Worm (Caenorhabditis elegans) whole organism, late embryonic: ENCODE data around the gene Y71H2AR.2.

ENCODE experiments used
- C08G9.2 ChIP-seq: sonication (generic microtip); optimal IDR thresholded peaks from 2 replicates; lab custom pipeline; 2016; ENCODE audit warnings: mild to moderate bottlenecking, missing genetic modification characterization, moderate library complexity, missing compliant biosample characterization
- C38D4.7 ChIP-seq: fragments of 200-800 bp; sonication (Bioruptor generic); optimal IDR thresholded peaks from 2 replicates; lab custom pipeline; 2018; ENCODE audit warnings: mild to moderate bottlenecking, missing genetic modification characterization, moderate library complexity, missing compliant biosample characterization
- F13H6.1 ChIP-seq: sonication (generic microtip); optimal IDR thresholded peaks from 2 replicates; lab custom pipeline; 2016; ENCODE audit warnings: missing genetic modification characterization, missing compliant biosample characterization
- K02D7.2 ChIP-seq: sonication (generic microtip); optimal IDR thresholded peaks from 2 replicates; lab custom pipeline; 2017; ENCODE audit warnings: mild to moderate bottlenecking, missing genetic modification characterization, missing compliant biosample characterization
- K09A11.1 ChIP-seq: sonication (generic microtip); optimal IDR thresholded peaks from 2 replicates; lab custom pipeline; 2017; ENCODE audit warnings: antibody characterized with exemption, mild to moderate bottlenecking, missing genetic modification characterization, missing compliant biosample characterization; ENCODE audit not compliant: insufficient read depth
- Y22D7AL.16 ChIP-seq: sonication (generic microtip); optimal IDR thresholded peaks from 2 replicates; lab custom pipeline; 2016; ENCODE audit warnings: missing genetic modification characterization, missing compliant biosample characterization
- ceh-14 ChIP-seq: sonication (generic microtip); optimal IDR thresholded peaks from 2 replicates; lab custom pipeline; 2016; ENCODE audit warnings: missing genotype, missing genetic modification characterization, missing compliant biosample characterization
- ceh-19 ChIP-seq: fragments of 200-800 bp; sonication (Bioruptor generic); optimal IDR thresholded peaks from 2 replicates; lab custom pipeline; 2018; ENCODE audit warnings: mild to moderate bottlenecking, missing genetic modification characterization, missing compliant biosample characterization
- ceh-34 ChIP-seq: sonication (generic microtip); optimal IDR thresholded peaks from 2 replicates; lab custom pipeline; 2016; ENCODE audit warnings: mild to moderate bottlenecking, missing genetic modification characterization, missing compliant biosample characterization
- ceh-48 ChIP-seq: sonication (generic microtip); optimal IDR thresholded peaks from 2 replicates; lab custom pipeline; 2016; ENCODE audit warnings: missing genetic modification characterization, inconsistent platforms, missing compliant biosample characterization
- ceh-9 ChIP-seq: sonication (generic microtip); optimal IDR thresholded peaks from 2 replicates; lab custom pipeline; 2016; ENCODE audit warnings: mild to moderate bottlenecking, missing genetic modification characterization, inconsistent platforms, missing compliant biosample characterization
- che-1 ChIP-seq: sonication (generic microtip); optimal IDR thresholded peaks from 2 replicates; lab custom pipeline; 2016; ENCODE audit warnings: mild to moderate bottlenecking, missing genetic modification characterization, missing compliant biosample characterization
- dmd-4 ChIP-seq: sonication (generic microtip); optimal IDR thresholded peaks from 2 replicates; lab custom pipeline; 2016; ENCODE audit warnings: borderline replicate concordance, missing genetic modification characterization, missing compliant biosample characterization
- dve-1 ChIP-seq: sonication (generic microtip); optimal IDR thresholded peaks from 2 replicates; lab custom pipeline; 2017; ENCODE audit warnings: antibody characterized with exemption, mild to moderate bottlenecking, missing genetic modification characterization, missing compliant biosample characterization
- elt-4 ChIP-seq: sonication (generic microtip); optimal IDR thresholded peaks from 2 replicates; lab custom pipeline; 2016; ENCODE audit warnings: missing genetic modification characterization, missing compliant biosample characterization
- ets-4 ChIP-seq: sonication (generic microtip); optimal IDR thresholded peaks from 2 replicates; lab custom pipeline; 2016; ENCODE audit warnings: missing genetic modification characterization, missing compliant biosample characterization
- fax-1 ChIP-seq: sonication (generic microtip); optimal IDR thresholded peaks from 2 replicates; lab custom pipeline; 2016; ENCODE audit warnings: missing genotype, missing genetic modification characterization, missing compliant biosample characterization
- fkh-6 ChIP-seq: sonication (generic microtip); optimal IDR thresholded peaks from 2 replicates; lab custom pipeline; 2016; ENCODE audit warnings: missing genetic modification characterization, missing compliant biosample characterization
- gmeb-2 ChIP-seq: sonication (generic microtip); optimal IDR thresholded peaks from 2 replicates; lab custom pipeline; 2016; ENCODE audit warnings: missing genetic modification characterization, inconsistent platforms, missing compliant biosample characterization
- hlh-13 ChIP-seq: fragments of 200-800 bp; sonication (Bioruptor generic); optimal IDR thresholded peaks from 2 replicates; lab custom pipeline; 2018; ENCODE audit warnings: mild to moderate bottlenecking, missing genetic modification characterization, missing compliant biosample characterization
- hlh-30 ChIP-seq: sonication (generic microtip); optimal IDR thresholded peaks from 2 replicates; lab custom pipeline; 2017; ENCODE audit warnings: antibody characterized with exemption, missing genetic modification characterization, missing compliant biosample characterization; ENCODE audit not compliant: insufficient read depth
- hlh-8 ChIP-seq: sonication (generic microtip); optimal IDR thresholded peaks from 2 replicates; lab custom pipeline; 2016; ENCODE audit warnings: missing genotype, missing genetic modification characterization, missing compliant biosample characterization
- lim-6 ChIP-seq: sonication (generic microtip); optimal IDR thresholded peaks from 2 replicates; lab custom pipeline; 2016; ENCODE audit warnings: missing genetic modification characterization, missing compliant biosample characterization
- lin-11 ChIP-seq: fragments of 200-800 bp; sonication (Bioruptor generic); optimal IDR thresholded peaks from 2 replicates; lab custom pipeline; 2018; ENCODE audit warnings: mild to moderate bottlenecking, missing genetic modification characterization, missing compliant biosample characterization
- madf-2 ChIP-seq: sonication (generic microtip); optimal IDR thresholded peaks from 2 replicates; lab custom pipeline; 2017; ENCODE audit warnings: missing genetic modification characterization, missing compliant biosample characterization
- nhr-232 ChIP-seq: sonication (generic microtip); optimal IDR thresholded peaks from 2 replicates; lab custom pipeline; 2016; ENCODE audit warnings: missing genetic modification characterization, missing compliant biosample characterization
- npax-4 ChIP-seq: sonication (generic microtip); optimal IDR thresholded peaks from 2 replicates; lab custom pipeline; 2016; ENCODE audit warnings: missing genetic modification characterization, missing compliant biosample characterization
- odd-2 ChIP-seq: sonication (generic microtip); optimal IDR thresholded peaks from 2 replicates; lab custom pipeline; 2017; ENCODE audit warnings: antibody characterized with exemption, mild to moderate bottlenecking, missing genetic modification characterization, missing compliant biosample characterization
- pag-3 ChIP-seq: sonication (generic microtip); optimal IDR thresholded peaks from 2 replicates; lab custom pipeline; 2016; ENCODE audit warnings: missing compliant biosample characterization, missing genetic modification characterization, borderline replicate concordance
- pat-9 ChIP-seq: fragments of 200-800 bp; sonication (Bioruptor generic); optimal IDR thresholded peaks from 2 replicates; lab custom pipeline; 2018; ENCODE audit warnings: mild to moderate bottlenecking, missing genetic modification characterization, moderate library complexity, missing compliant biosample characterization
- pros-1 ChIP-seq: fragments of 150-350 bp; optimal IDR thresholded peaks from 2 replicates; lab custom pipeline; 2014; ENCODE audit warnings: missing biosample characterization, missing genetic modification reagents, missing genetic modification characterization
- ref-2 ChIP-seq: sonication (generic microtip); optimal IDR thresholded peaks from 2 replicates; lab custom pipeline; 2016; ENCODE audit warnings: missing genetic modification characterization, missing compliant biosample characterization
- rnt-1 ChIP-seq: sonication (generic microtip); optimal IDR thresholded peaks from 2 replicates; lab custom pipeline; 2016; ENCODE audit warnings: missing genetic modification characterization, missing compliant biosample characterization
- sox-2 ChIP-seq: fragments of 200-800 bp; sonication (Bioruptor generic); IDR thresholded peaks from 2 replicates; pipeline ENCODE4 v1.3.6; 2022; ENCODE audit warnings: missing genetic modification reagents, missing genetic modification characterization, missing compliant biosample characterization
- syd-9 ChIP-seq: sonication (generic microtip); optimal IDR thresholded peaks from 2 replicates; lab custom pipeline; 2016; ENCODE audit warnings: mild to moderate bottlenecking, missing genetic modification characterization, moderate library complexity, missing compliant biosample characterization
- unc-42 ChIP-seq: sonication (generic microtip); optimal IDR thresholded peaks from 2 replicates; lab custom pipeline; 2016; ENCODE audit warnings: missing genotype, missing genetic modification characterization, missing compliant biosample characterization
- unc-55 ChIP-seq: sonication (generic microtip); optimal IDR thresholded peaks from 2 replicates; lab custom pipeline; 2017; ENCODE audit warnings: missing biosample characterization, missing genetic modification reagents, missing genetic modification characterization

Y71H2AR.2 gene

DNA sequence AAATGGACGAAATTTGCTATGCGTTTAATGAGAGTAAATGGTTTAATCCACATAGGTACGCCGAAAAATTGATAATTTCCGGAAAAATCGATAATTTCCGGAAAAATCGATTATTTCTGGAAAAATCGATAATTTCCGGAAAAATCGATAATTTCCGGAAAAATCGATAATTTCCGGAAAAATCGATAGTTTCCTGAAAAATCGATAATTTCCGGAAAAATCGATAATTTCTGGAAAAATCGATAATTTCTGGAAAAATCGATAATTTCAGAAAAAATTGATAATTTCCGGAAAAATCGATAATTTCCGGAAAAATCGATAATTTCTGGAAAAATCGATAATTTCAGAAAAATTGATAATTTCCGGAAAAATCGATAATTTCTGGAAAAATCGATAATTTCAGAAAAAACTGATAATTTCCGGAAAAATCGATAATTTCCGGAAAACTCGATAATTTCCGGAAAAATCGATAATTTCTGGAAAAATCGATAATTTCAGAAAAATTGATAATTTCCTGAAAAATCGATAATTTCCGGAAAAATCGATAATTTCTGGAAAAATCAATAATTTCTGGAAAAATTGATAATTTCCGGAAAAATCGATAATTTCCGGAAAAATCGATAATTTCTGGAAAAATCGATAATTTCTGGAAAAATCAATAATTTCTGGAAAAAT, 3.8 kb downstream of the Y71H2AR.2 start:
- peak; percentile 94 for TF ChIP-seq ceh-48 (tag; lab: Kevin White, UChicago)

DNA sequence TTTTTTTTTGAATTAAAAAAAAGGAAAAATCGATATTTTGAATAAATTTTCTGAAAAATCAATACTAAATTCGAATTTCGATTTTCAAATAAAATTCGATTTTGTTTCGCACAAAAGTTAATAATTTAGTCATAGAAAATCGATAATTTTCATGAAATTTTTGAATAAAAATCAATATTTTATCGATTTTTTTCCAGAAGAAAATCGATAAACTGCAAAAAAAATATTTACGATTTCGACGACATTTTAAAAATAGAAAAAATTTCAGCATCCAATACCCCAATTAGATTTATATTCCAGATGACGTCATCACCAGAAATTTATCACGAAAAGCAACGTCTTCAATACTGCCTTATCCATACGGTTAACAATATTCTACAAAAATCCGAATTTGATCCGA, 4.4 kb downstream of the Y71H2AR.2 start, which contains the start of gene josd-1:
Gene josd-1 (plus strand): TSS at position 301 of the 400 bp plus-strand sequence.
- TF ChIP-seq dve-1 (tag; lab: Kevin White, UChicago), result no peak
- no peak for TF ChIP-seq unc-42
- no peak for TF ChIP-seq pros-1 (tag; lab: Kevin White, UChicago)
- no peak for TF ChIP-seq odd-2 (tag; lab: Kevin White, UChicago)
- TF ChIP-seq ets-4, result no peak
- no peak for TF ChIP-seq pag-3 (tag; lab: Kevin White, UChicago)
- no peak for TF ChIP-seq ceh-14 (tag; lab: Kevin White, UChicago)
- TF ChIP-seq syd-9 (tag; lab: Kevin White, UChicago), result no peak
- no peak for TF ChIP-seq C38D4.7 (GFP tag; lab: Kevin White, UChicago)
- TF ChIP-seq lim-6 (tag; lab: Kevin White, UChicago), result no peak
- no peak for TF ChIP-seq fax-1 (tag; lab: Kevin White, UChicago)
- TF ChIP-seq lin-11 (tag; lab: Kevin White, UChicago), result no peak

DNA sequence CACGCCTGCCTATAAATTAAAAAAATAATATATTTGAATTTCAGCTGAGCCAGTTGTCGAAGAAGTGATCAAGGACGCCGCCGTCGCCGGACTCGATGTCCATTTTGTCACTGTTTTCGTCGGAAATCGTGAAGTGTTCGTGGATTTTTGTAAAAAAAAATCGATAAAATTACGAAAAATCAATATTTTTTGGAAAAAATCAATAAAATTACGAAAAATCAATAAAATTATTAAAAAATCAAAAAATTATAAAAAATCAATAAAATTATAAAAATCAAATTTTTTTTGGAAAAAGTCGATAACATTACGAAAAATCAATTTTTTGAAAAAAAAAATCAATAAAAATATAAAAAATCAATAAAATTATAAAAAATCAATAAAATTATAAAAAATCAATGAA, 5.7 kb downstream of the Y71H2AR.2 start:
- no peak for TF ChIP-seq unc-55 (GFP tag; lab: Kevin White, UChicago)
- TF ChIP-seq ceh-48 (tag; lab: Kevin White, UChicago), result peak; percentile 20

DNA sequence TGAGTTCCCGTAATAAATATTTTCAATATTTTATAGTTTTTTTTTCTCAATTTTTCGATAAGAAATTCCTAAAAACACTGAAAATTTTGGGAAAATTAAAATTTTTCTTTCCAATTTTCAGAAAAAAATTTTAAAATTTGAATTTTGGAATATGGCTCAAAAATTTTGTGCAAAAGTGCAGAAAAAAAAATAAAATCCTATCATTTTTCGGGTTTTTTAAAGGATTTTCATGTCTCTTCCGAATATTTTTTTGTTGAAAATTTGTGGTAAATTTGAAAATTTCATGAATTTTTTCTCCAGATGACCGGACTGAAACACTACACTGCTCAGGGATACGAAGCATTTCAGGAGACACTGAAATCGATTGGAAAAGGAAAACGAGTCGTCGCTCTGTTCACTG, 6.4 kb downstream of the Y71H2AR.2 start, which contains the start of gene txdc-17:
Gene txdc-17 (plus strand): TSS at position 301 of the 400 bp plus-strand sequence.
- TF ChIP-seq K09A11.1 (tag; lab: Kevin White, UChicago) (no peak), hlh-13 (GFP tag; lab: Kevin White, UChicago) (no peak), pat-9 (no peak), pros-1 (tag; lab: Kevin White, UChicago) (no peak), npax-4 (tag; lab: Kevin White, UChicago) (no peak), ref-2 (tag; lab: Kevin White, UChicago) (no peak), elt-4 (tag; lab: Kevin White, UChicago) (no peak), ceh-9 (tag; lab: Kevin White, UChicago) (no peak), hlh-8 (tag; lab: Kevin White, UChicago) (no peak), F13H6.1 (tag; lab: Kevin White, UChicago) (no peak), fkh-6 (tag; lab: Kevin White, UChicago) (no peak), K02D7.2 (tag; lab: Kevin White, UChicago) (no peak), hlh-30 (no peak), nhr-232 (tag; lab: Kevin White, UChicago) (no peak), rnt-1 (tag; lab: Kevin White, UChicago) (no peak), che-1 (tag; lab: Kevin White, UChicago) (no peak)

DNA sequence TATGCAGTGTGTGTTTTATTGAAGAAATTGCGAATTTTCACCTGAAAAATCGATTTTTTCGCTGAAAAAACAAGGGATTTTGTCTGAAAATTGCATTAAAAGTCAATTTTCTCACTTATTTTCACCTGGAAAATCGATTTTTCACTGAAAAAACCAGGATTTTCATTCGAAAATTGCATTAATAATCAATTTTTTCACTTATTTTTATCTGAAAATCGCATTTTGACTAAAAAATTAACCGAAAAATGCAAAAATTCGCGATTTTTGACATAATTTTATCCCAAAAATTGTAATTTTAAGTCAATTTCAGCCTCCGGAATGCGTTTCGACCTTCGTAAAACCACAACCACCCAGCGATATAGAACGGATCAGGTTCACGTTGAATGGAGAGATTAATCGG, 8.2 kb downstream of the Y71H2AR.2 start, which contains the start of gene Y71H2AM.29:
Gene Y71H2AM.29 (plus strand): TSS at position 301 of the 400 bp plus-strand sequence.
- TF ChIP-seq C38D4.7 (GFP tag; lab: Kevin White, UChicago) (no peak), nhr-232 (tag; lab: Kevin White, UChicago) (no peak), dmd-4 (tag; lab: Kevin White, UChicago) (no peak), ceh-19 (no peak), ceh-34 (tag; lab: Kevin White, UChicago) (no peak), C08G9.2 (tag; lab: Kevin White, UChicago) (no peak), sox-2 (no peak), Y22D7AL.16 (tag; lab: Kevin White, UChicago) (no peak), fax-1 (tag; lab: Kevin White, UChicago) (no peak), ceh-9 (tag; lab: Kevin White, UChicago) (no peak), elt-4 (tag; lab: Kevin White, UChicago) (no peak), madf-2 (tag; lab: Kevin White, UChicago) (no peak), unc-55 (GFP tag; lab: Kevin White, UChicago) (no peak), gmeb-2 (tag; lab: Kevin White, UChicago) (no peak)
